Worm (Caenorhabditis elegans) whole organism, L1 larva: Measurements from ENCODE around the gene Y69E1A.1.
"Not testable (repeated sequence)": the region's sequence is repeated elsewhere in the genome, so short reads cannot be mapped to it uniquely, and the experiment has no call there.

Experiments
- C34B4.2 ChIP-seq: sonication (generic microtip); optimal IDR thresholded peaks from 2 replicates; lab custom pipeline; 2017; ENCODE audit warnings: mild to moderate bottlenecking, missing genetic modification characterization, missing compliant biosample characterization
- F16B12.6 ChIP-seq: fragments of 150-350 bp; optimal IDR thresholded peaks from 2 replicates; lab custom pipeline; 2014; ENCODE audit warnings: missing biosample characterization, missing genetic modification characterization
- Y116A8C.19 ChIP-seq: sonication (generic microtip); optimal IDR thresholded peaks from 2 replicates; lab custom pipeline; 2016; ENCODE audit warnings: missing compliant biosample characterization, missing genetic modification characterization, borderline replicate concordance
- ama-1 ChIP-seq: fragments of 150-350 bp; optimal IDR thresholded peaks from 2 replicates; lab custom pipeline; 2014
- blmp-1 ChIP-seq: fragments of 150-350 bp; optimal IDR thresholded peaks from 2 replicates; lab custom pipeline; 2014; ENCODE audit warnings: missing biosample characterization, missing genetic modification characterization
- ceh-8 ChIP-seq: fragments of 200-800 bp; sonication (Bioruptor generic); optimal IDR thresholded peaks from 2 replicates; lab custom pipeline; 2018; ENCODE audit warnings: mild to moderate bottlenecking, missing genetic modification characterization, moderate library complexity, missing compliant biosample characterization
- ceh-82 ChIP-seq, 3 experiments: fragments of 150-350 bp in 1 of 3; sonication (generic microtip) in 2 of 3; optimal IDR thresholded peaks; 2 replicates each; lab custom pipeline; 2014 to 2017; ENCODE audit warnings: missing biosample characterization in 3 of 3, missing genetic modification characterization in 3 of 3
- ceh-90 ChIP-seq: sonication (generic microtip); optimal IDR thresholded peaks from 2 replicates; lab custom pipeline; 2016; ENCODE audit warnings: missing genetic modification characterization, missing compliant biosample characterization
- ces-1 ChIP-seq: fragments of 150-350 bp; optimal IDR thresholded peaks from 2 replicates; lab custom pipeline; 2014; ENCODE audit warnings: missing biosample characterization, missing genetic modification reagents, missing genetic modification characterization
- egl-27 ChIP-seq, 2 experiments: fragments of 150-350 bp in 1 of 2; sonication (generic microtip); optimal IDR thresholded peaks; 3 replicates each; lab custom pipeline; 2017 to 2018; ENCODE audit warnings: missing biosample characterization in 2 of 2, missing genetic modification characterization in 2 of 2, missing genetic modification reagents in 2 of 2
- ets-5 ChIP-seq: fragments of 200-800 bp; sonication (Bioruptor generic); IDR thresholded peaks from 2 replicates; pipeline ENCODE4 v1.3.6; 2022; ENCODE audit warnings: missing genetic modification characterization, missing compliant biosample characterization
- fkh-4 ChIP-seq: sonication (generic microtip); optimal IDR thresholded peaks from 2 replicates; lab custom pipeline; 2016; ENCODE audit warnings: missing compliant biosample characterization, missing genetic modification characterization, borderline replicate concordance
- fkh-8 ChIP-seq: sonication (generic microtip); optimal IDR thresholded peaks from 2 replicates; lab custom pipeline; 2016; ENCODE audit warnings: mild to moderate bottlenecking, missing genetic modification characterization, missing compliant biosample characterization
- hlh-17 ChIP-seq: fragments of 200-800 bp; sonication (Bioruptor generic); optimal IDR thresholded peaks from 2 replicates; lab custom pipeline; 2018; ENCODE audit warnings: missing genetic modification characterization, mild to moderate bottlenecking, missing compliant biosample characterization, moderate library complexity, borderline replicate concordance
- hlh-4 ChIP-seq: sonication (generic microtip); optimal IDR thresholded peaks from 2 replicates; lab custom pipeline; 2016; ENCODE audit warnings: mild to moderate bottlenecking, missing genetic modification characterization, missing compliant biosample characterization
- lin-13 ChIP-seq: fragments of 150-350 bp; optimal IDR thresholded peaks from 2 replicates; lab custom pipeline; 2014; ENCODE audit warnings: missing biosample characterization, missing genetic modification reagents, missing genetic modification characterization
- lin-14 ChIP-seq: fragments of 200-800 bp; sonication (Bioruptor generic); optimal IDR thresholded peaks from 2 replicates; lab custom pipeline; 2018; ENCODE audit warnings: mild to moderate bottlenecking, missing genetic modification characterization, moderate library complexity, missing compliant biosample characterization
- lin-15B ChIP-seq: fragments of 150-350 bp; sonication (generic microtip); optimal IDR thresholded peaks from 3 replicates; lab custom pipeline; 2014; ENCODE audit warnings: missing biosample characterization, missing genetic modification characterization
- mab-9 ChIP-seq: fragments of 200-800 bp; sonication (Bioruptor generic); IDR thresholded peaks from 2 replicates; pipeline ENCODE4 v1.3.6; 2022; ENCODE audit warnings: missing genetic modification reagents, missing genetic modification characterization, missing compliant biosample characterization
- nhr-19 ChIP-seq: fragments of 200-800 bp; sonication (Bioruptor generic); conservative IDR thresholded peaks from 2 replicates; pipeline ENCODE4 v1.3.6; 2022; ENCODE audit warnings: missing genetic modification characterization, missing compliant biosample characterization
- nhr-20 ChIP-seq: sonication (generic microtip); optimal IDR thresholded peaks from 2 replicates; lab custom pipeline; 2016; ENCODE audit warnings: mild to moderate bottlenecking, missing genetic modification characterization, missing compliant biosample characterization
- nhr-237 ChIP-seq: fragments of 150-350 bp; optimal IDR thresholded peaks from 2 replicates; lab custom pipeline; 2014; ENCODE audit warnings: missing biosample characterization, missing genetic modification characterization
- nhr-28 ChIP-seq: fragments of 150-350 bp; optimal IDR thresholded peaks from 2 replicates; lab custom pipeline; 2014; ENCODE audit warnings: missing biosample characterization, missing genetic modification characterization
- nhr-47 ChIP-seq: sonication (generic microtip); optimal IDR thresholded peaks from 2 replicates; lab custom pipeline; 2016; ENCODE audit warnings: mild to moderate bottlenecking, missing genetic modification characterization, moderate library complexity, missing compliant biosample characterization
- nhr-71 ChIP-seq: sonication (generic microtip); optimal IDR thresholded peaks from 2 replicates; lab custom pipeline; 2016; ENCODE audit warnings: mild to moderate bottlenecking, missing genetic modification characterization, moderate library complexity, missing compliant biosample characterization
- nhr-76 ChIP-seq: sonication (generic microtip); optimal IDR thresholded peaks from 2 replicates; lab custom pipeline; 2017; ENCODE audit warnings: missing biosample characterization, missing genetic modification characterization
- nhr-77 ChIP-seq: fragments of 150-350 bp; optimal IDR thresholded peaks from 2 replicates; lab custom pipeline; 2014; ENCODE audit warnings: missing biosample characterization, missing genetic modification characterization
- nhr-85 ChIP-seq: sonication (generic microtip); peaks from one replicate; lab custom pipeline; 2016; ENCODE audit warnings: missing genetic modification characterization, inconsistent platforms, missing compliant biosample characterization
- nhr-90 ChIP-seq: sonication (generic microtip); optimal IDR thresholded peaks from 2 replicates; lab custom pipeline; 2016; ENCODE audit warnings: mild to moderate bottlenecking, missing genetic modification characterization, missing compliant biosample characterization; ENCODE audit not compliant: poor library complexity
- pax-3 ChIP-seq: fragments of 200-800 bp; sonication (Bioruptor generic); optimal IDR thresholded peaks from 2 replicates; lab custom pipeline; 2018; ENCODE audit warnings: mild to moderate bottlenecking, missing genetic modification characterization, moderate library complexity, missing compliant biosample characterization
- skn-1 ChIP-seq: fragments of 150-350 bp; optimal IDR thresholded peaks from 2 replicates; lab custom pipeline; 2014; ENCODE audit warnings: missing biosample characterization, missing genetic modification characterization
- snpc-4 ChIP-seq: fragments of 150-350 bp; optimal IDR thresholded peaks from 2 replicates; lab custom pipeline; 2014; ENCODE audit warnings: missing biosample characterization, missing genetic modification characterization
- snu-23 ChIP-seq: sonication (generic microtip); optimal IDR thresholded peaks from 2 replicates; lab custom pipeline; 2016; ENCODE audit warnings: missing genetic modification characterization, missing compliant biosample characterization
- sox-4 ChIP-seq: sonication (generic microtip); optimal IDR thresholded peaks from 2 replicates; lab custom pipeline; 2016; ENCODE audit warnings: missing genetic modification characterization, missing compliant biosample characterization
- tlp-1 ChIP-seq: fragments of 150-350 bp; optimal IDR thresholded peaks from 2 replicates; lab custom pipeline; 2014; ENCODE audit warnings: missing biosample characterization, missing genetic modification characterization
- unc-130 ChIP-seq: fragments of 150-350 bp; optimal IDR thresholded peaks from 2 replicates; lab custom pipeline; 2017; ENCODE audit warnings: missing biosample characterization, missing genetic modification characterization, inconsistent platforms
- unc-30 ChIP-seq: sonication (generic microtip); optimal IDR thresholded peaks from 2 replicates; lab custom pipeline; 2017; ENCODE audit warnings: missing biosample characterization, missing genetic modification characterization
- xbp-1 ChIP-seq: sonication (generic microtip); optimal IDR thresholded peaks from 2 replicates; lab custom pipeline; 2016; ENCODE audit warnings: missing genetic modification characterization, missing compliant biosample characterization
- zag-1 ChIP-seq: fragments of 150-350 bp; optimal IDR thresholded peaks from 2 replicates; lab custom pipeline; 2014; ENCODE audit warnings: missing biosample characterization, missing genetic modification characterization

The Y69E1A.1 gene

DNA sequence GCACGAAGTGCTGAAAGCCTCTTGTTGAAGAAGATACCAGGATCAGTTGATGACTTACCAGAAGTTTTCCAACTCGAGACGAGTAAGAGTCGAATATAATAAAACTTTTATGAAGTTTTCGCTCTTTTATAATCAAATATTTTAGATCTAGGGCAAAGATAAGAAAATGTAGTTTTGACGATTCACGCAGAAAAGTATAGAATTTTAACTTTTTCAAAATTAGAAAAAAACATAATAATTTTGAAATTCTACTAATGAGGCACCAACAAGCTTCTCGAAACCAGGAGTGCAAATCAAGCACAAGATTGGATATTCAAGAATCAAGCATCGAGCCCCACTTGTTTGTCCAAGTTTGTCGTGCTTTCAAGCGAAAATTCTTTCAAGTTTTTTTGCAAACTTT is at the start of gene Y69E1A.1:
TSS of gene Y69E1A.1 (minus strand) at position 101 of the 400 bp plus-strand sequence.
- TF ChIP-seq hlh-17 (GFP tag; lab: Kevin White, UChicago) (no peak), nhr-28 (tag; lab: Kevin White, UChicago) (no peak), unc-130 (tag; lab: Kevin White, UChicago) (no peak), ces-1 (GFP tag; lab: Kevin White, UChicago) (no peak), nhr-85 (tag; lab: Kevin White, UChicago) (no peak), lin-13 (GFP tag; lab: Kevin White, UChicago) (no peak), C34B4.2 (tag; lab: Kevin White, UChicago) (no peak), sox-4 (tag; lab: Kevin White, UChicago) (no peak), nhr-76 (no peak), xbp-1 (tag; lab: Kevin White, UChicago) (no peak), nhr-90 (tag; lab: Kevin White, UChicago) (no peak), nhr-71 (tag; lab: Kevin White, UChicago) (no peak), egl-27 (tag; optimal IDR thresholded peaks at IDR 0.05; lab: Kevin White, UChicago) (no peak)
- TF ChIP-seq, all 84 proteins: peak for 0

DNA sequence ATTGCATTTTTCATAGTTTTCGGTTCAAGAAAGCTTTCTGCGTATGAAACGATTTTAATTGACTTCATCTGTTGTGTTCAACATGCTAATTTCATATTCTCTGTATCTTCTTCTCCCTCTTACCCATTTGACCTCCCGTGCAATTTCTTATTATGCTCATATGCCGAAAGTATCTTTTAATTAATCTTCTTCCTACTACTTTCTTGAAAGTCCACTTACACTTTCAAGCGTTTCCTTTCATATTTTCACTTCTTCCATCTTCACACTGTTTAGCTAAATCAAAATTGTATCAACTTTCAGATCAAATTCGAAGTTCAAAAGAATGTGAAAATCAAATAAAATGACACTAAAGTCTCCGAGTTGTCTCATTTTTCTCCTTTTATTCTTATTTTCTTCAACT is 42.0 kb upstream of the Y69E1A.1 start, which contains the start of gene F13H10.5:
TSS of gene F13H10.5 (plus strand) at position 301 of the 400 bp plus-strand sequence.
- no peak for TF ChIP-seq nhr-28 (tag; lab: Kevin White, UChicago)
- no peak for TF ChIP-seq hlh-4 (tag; lab: Kevin White, UChicago)
- no peak for TF ChIP-seq ceh-8 (GFP tag; lab: Kevin White, UChicago)
- no peak for TF ChIP-seq tlp-1 (tag; lab: Kevin White, UChicago)
- TF ChIP-seq xbp-1 (tag; lab: Kevin White, UChicago): no peak
- TF ChIP-seq ets-5 (GFP tag; lab: Robert Waterston, UW): no peak
- TF ChIP-seq blmp-1 (tag; lab: Kevin White, UChicago): no peak
- no peak for TF ChIP-seq F16B12.6 (tag; lab: Kevin White, UChicago)
- no peak for TF ChIP-seq nhr-20 (tag; lab: Kevin White, UChicago)
- TF ChIP-seq skn-1: no peak
- TF ChIP-seq ama-1 (lab: Kevin White, UChicago): no peak
- no peak for TF ChIP-seq nhr-47 (tag; lab: Kevin White, UChicago)
- TF ChIP-seq nhr-19: no peak
- TF ChIP-seq C34B4.2 (tag; lab: Kevin White, UChicago): no peak
- TF ChIP-seq ceh-90 (tag; lab: Kevin White, UChicago): no peak
- no peak for TF ChIP-seq nhr-237

DNA sequence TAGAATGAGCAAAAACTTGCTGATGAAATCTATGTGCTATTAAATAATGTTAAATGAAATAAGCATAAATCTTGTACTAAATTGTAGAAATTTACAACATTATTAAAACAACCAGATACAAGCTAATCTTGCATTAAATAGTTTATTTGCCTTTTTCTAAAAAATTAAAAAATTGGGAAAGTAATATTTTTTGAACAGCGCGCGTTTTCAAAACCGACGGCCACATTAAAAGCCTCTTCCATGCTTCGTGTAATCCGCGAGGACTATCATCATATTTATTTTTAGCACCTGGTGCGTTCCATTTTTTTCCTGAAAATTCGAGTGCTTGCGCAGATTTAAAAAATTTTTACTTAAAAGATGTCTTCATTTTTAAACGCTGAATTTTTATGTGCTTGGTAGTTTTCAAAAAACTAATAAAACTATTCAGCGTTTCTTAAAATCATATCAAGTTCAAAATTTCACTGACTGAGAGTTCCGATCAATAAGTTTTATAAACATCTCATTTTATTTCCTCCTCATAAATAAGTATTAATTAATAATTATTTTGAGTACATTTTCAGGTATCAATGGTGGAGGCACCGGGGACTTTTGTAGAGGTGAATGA is 38.7 kb upstream of the Y69E1A.1 start, which contains the start of gene Y43E12A.3:
TSS of gene Y43E12A.3 (plus strand) at position 554 of the 604 bp plus-strand sequence.
- TF ChIP-seq lin-14 (GFP tag; lab: Kevin White, UChicago); lin-15B (tag; lab: Kevin White, UChicago); nhr-85 (tag; lab: Kevin White, UChicago): not testable (repeated sequence)
- TF ChIP-seq, all 84 proteins: peak for 0; not testable (repeated sequence) for 84

DNA sequence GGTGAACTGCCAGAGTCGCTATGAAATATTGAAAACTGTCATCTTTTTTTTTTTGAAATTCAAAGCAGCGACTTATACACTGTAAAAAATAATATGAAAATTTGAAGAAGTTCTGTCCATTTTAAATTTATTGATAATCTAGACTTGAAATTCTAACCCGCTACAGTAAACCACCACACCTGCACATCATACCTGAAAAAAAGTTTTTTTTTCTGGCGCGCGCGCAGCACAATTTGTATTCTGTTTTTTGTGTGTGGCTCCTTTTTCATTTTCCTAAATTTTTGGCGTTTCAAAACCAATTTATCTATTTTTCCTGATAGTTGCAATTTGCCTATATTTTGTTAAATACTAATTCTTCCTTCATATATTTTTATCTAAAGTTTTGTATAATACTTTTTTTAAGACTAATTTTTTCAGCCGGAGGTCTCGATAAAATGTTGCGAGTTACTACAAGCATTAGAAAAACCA is 36.9 kb upstream of the Y69E1A.1 start, which contains the start of gene cyb-2.1:
TSS of gene cyb-2.1 (plus strand) at position 418 of the 468 bp plus-strand sequence.
- no peak for TF ChIP-seq nhr-19
- no peak for TF ChIP-seq unc-30 (tag; lab: Kevin White, UChicago)
- no peak for TF ChIP-seq ama-1 (lab: Kevin White, UChicago)
- TF ChIP-seq snu-23 (GFP tag; lab: Kevin White, UChicago): no peak
- no peak for TF ChIP-seq ceh-82 (tag; optimal IDR thresholded peaks at IDR 0.05; lab: Kevin White, UChicago)
- no peak for TF ChIP-seq pax-3 (tag; lab: Kevin White, UChicago)
- no peak for TF ChIP-seq Y116A8C.19 (tag; lab: Kevin White, UChicago)
- no peak for TF ChIP-seq mab-9 (GFP tag; lab: Robert Waterston, UW)
- no peak for TF ChIP-seq snpc-4 (tag; lab: Kevin White, UChicago)
- TF ChIP-seq lin-15B (tag; lab: Kevin White, UChicago): no peak
- TF ChIP-seq zag-1 (tag; lab: Kevin White, UChicago): no peak
- no peak for TF ChIP-seq fkh-8 (tag; lab: Kevin White, UChicago)
- TF ChIP-seq nhr-76: no peak
- no peak for TF ChIP-seq xbp-1 (tag; lab: Kevin White, UChicago)
- no peak for TF ChIP-seq nhr-77 (tag; lab: Kevin White, UChicago)
- TF ChIP-seq fkh-4: no peak
